Worm (Caenorhabditis elegans) whole organism, L4 larva: ENCODE results near the gene idi-1.

Experiments
- F37D6.2 ChIP-seq: sonication (generic microtip); optimal IDR thresholded peaks from 2 replicates; lab custom pipeline; 2016; ENCODE audit warnings: mild to moderate bottlenecking, missing genetic modification characterization, missing compliant biosample characterization
- F44E2.7 ChIP-seq: fragments of 200-800 bp; sonication (Bioruptor generic); IDR thresholded peaks from 2 replicates; pipeline ENCODE4 v2.1.2; 2022; ENCODE audit warnings: missing genetic modification characterization, missing compliant biosample characterization
- F49E8.2 ChIP-seq: sonication (generic microtip); optimal IDR thresholded peaks from 2 replicates; lab custom pipeline; 2016; ENCODE audit warnings: missing compliant biosample characterization, mild to moderate bottlenecking, missing genetic modification characterization, borderline replicate concordance
- T26A8.4 ChIP-seq: fragments of 200-800 bp; sonication (Bioruptor generic); IDR thresholded peaks from 2 replicates; pipeline ENCODE4 v1.3.6; 2022; ENCODE audit warnings: missing genetic modification characterization, missing compliant biosample characterization
- Y48G9A.11 ChIP-seq: fragments of 200-800 bp; sonication (Bioruptor generic); IDR thresholded peaks from 2 replicates; pipeline ENCODE4 v1.3.6; 2022; ENCODE audit warnings: missing genetic modification reagents, missing genetic modification characterization, missing compliant biosample characterization
- ZK337.2 ChIP-seq: fragments of 200-800 bp; sonication (Bioruptor generic); IDR thresholded peaks from 2 replicates; pipeline ENCODE4 v1.3.6; 2022; ENCODE audit warnings: missing genetic modification reagents, missing genetic modification characterization, missing compliant biosample characterization
- ZK546.5 ChIP-seq, 2 experiments: sonication (generic microtip); optimal IDR thresholded peaks; 2 replicates each; lab custom pipeline; 2017; ENCODE audit warnings: missing biosample characterization in 2 of 2, missing genetic modification characterization in 2 of 2
- aha-1 ChIP-seq: fragments of 150-350 bp; peaks from one replicate; lab custom pipeline; 2014; ENCODE audit warnings: missing biosample characterization, missing genetic modification characterization
- aly-2 ChIP-seq: sonication (generic microtip); optimal IDR thresholded peaks from 2 replicates; lab custom pipeline; 2018; ENCODE audit warnings: missing biosample characterization, missing genetic modification characterization
- ama-1 ChIP-seq: fragments of 150-350 bp; optimal IDR thresholded peaks from 2 replicates; lab custom pipeline; 2014; ENCODE audit warnings: inconsistent platforms, mixed read lengths
- attf-4 ChIP-seq: sonication (generic microtip); optimal IDR thresholded peaks from 3 replicates; lab custom pipeline; 2017; ENCODE audit warnings: missing biosample characterization, missing genetic modification characterization
- ceh-20 ChIP-seq: fragments of 200-800 bp; sonication (Bioruptor generic); IDR thresholded peaks from 2 replicates; pipeline ENCODE4 v1.3.6; 2022; ENCODE audit warnings: missing genetic modification reagents, missing genetic modification characterization, missing compliant biosample characterization
- ceh-28 ChIP-seq: fragments of 150-350 bp; optimal IDR thresholded peaks from 2 replicates; lab custom pipeline; 2014; ENCODE audit warnings: missing biosample characterization, missing genetic modification reagents, missing genetic modification characterization
- ceh-44 ChIP-seq: fragments of 200-800 bp; sonication (Bioruptor generic); IDR thresholded peaks from 2 replicates; pipeline ENCODE4 v1.3.6; 2022; ENCODE audit warnings: missing genetic modification reagents, missing genetic modification characterization, missing compliant biosample characterization
- ceh-62 ChIP-seq: sonication (generic microtip); optimal IDR thresholded peaks from 2 replicates; lab custom pipeline; 2017; ENCODE audit warnings: missing biosample characterization, missing genetic modification characterization
- ctbp-1 ChIP-seq: fragments of 200-800 bp; sonication (Bioruptor generic); IDR thresholded peaks from 2 replicates; pipeline ENCODE4 v1.3.6; 2022; ENCODE audit warnings: missing genetic modification reagents, missing genetic modification characterization, missing compliant biosample characterization
- daf-12 ChIP-seq: fragments of 150-350 bp; optimal IDR thresholded peaks from 2 replicates; lab custom pipeline; 2014; ENCODE audit warnings: missing biosample characterization, missing genetic modification reagents, missing genetic modification characterization
- daf-16 ChIP-seq, 3 experiments: sonication (generic microtip); optimal IDR thresholded peaks; 2 replicates each; lab custom pipeline; 2016 to 2017; ENCODE audit warnings: missing genetic modification characterization in 3 of 3, missing genetic modification reagents in 3 of 3, mild to moderate bottlenecking in 2 of 3, missing compliant biosample characterization in 2 of 3, missing biosample characterization in 1 of 3, moderate library complexity in 1 of 3
- daf-19 ChIP-seq: fragments of 200-800 bp; sonication (Bioruptor generic); conservative IDR thresholded peaks from 2 replicates; pipeline ENCODE4 v1.3.6; 2022; ENCODE audit warnings: missing genetic modification characterization, missing compliant biosample characterization
- daf-8 ChIP-seq: fragments of 200-800 bp; sonication (Bioruptor generic); IDR thresholded peaks from 2 replicates; pipeline ENCODE4 v1.3.6; 2022; ENCODE audit warnings: missing genetic modification characterization, missing compliant biosample characterization
- dmd-9 ChIP-seq: fragments of 200-800 bp; sonication (Bioruptor generic); IDR thresholded peaks from 2 replicates; pipeline ENCODE4 v1.3.6; 2022; ENCODE audit warnings: missing genetic modification reagents, missing genetic modification characterization, missing compliant biosample characterization
- duxl-1 ChIP-seq: sonication (generic microtip); optimal IDR thresholded peaks from 2 replicates; lab custom pipeline; 2016; ENCODE audit warnings: mild to moderate bottlenecking, missing genetic modification characterization, moderate library complexity, missing compliant biosample characterization; ENCODE audit not compliant: poor library complexity
- fkh-10 ChIP-seq: fragments of 150-350 bp; optimal IDR thresholded peaks from 2 replicates; lab custom pipeline; 2014; ENCODE audit warnings: missing biosample characterization, missing genetic modification reagents, missing genetic modification characterization
- gei-8 ChIP-seq: fragments of 200-800 bp; sonication (Bioruptor generic); optimal IDR thresholded peaks from 2 replicates; lab custom pipeline; 2018; ENCODE audit warnings: mild to moderate bottlenecking, missing genetic modification characterization, missing compliant biosample characterization
- hlh-11 ChIP-seq: fragments of 200-800 bp; sonication (Bioruptor generic); optimal IDR thresholded peaks from 2 replicates; lab custom pipeline; 2018; ENCODE audit warnings: mild to moderate bottlenecking, missing genetic modification characterization, missing compliant biosample characterization
- hlh-30 ChIP-seq: sonication (generic microtip); optimal IDR thresholded peaks from 2 replicates; lab custom pipeline; 2017; ENCODE audit warnings: antibody characterized with exemption, mild to moderate bottlenecking, missing genetic modification characterization, missing compliant biosample characterization; ENCODE audit not compliant: insufficient read depth
- lim-7 ChIP-seq: fragments of 200-800 bp; sonication (Bioruptor generic); IDR thresholded peaks from 2 replicates; pipeline ENCODE4 v1.3.6; 2022; ENCODE audit warnings: missing genetic modification characterization, missing compliant biosample characterization
- lin-15B ChIP-seq: fragments of 150-350 bp; sonication (generic microtip); optimal IDR thresholded peaks from 3 replicates; lab custom pipeline; 2014; ENCODE audit warnings: missing biosample characterization, missing genetic modification characterization
- lin-29 ChIP-seq: fragments of 200-800 bp; sonication (Bioruptor generic); IDR thresholded peaks from 2 replicates; pipeline ENCODE4 v1.3.6; 2022; ENCODE audit warnings: missing genetic modification reagents, missing genetic modification characterization, missing compliant biosample characterization
- lin-38 ChIP-seq: fragments of 200-800 bp; sonication (Bioruptor generic); IDR thresholded peaks from 2 replicates; pipeline ENCODE4 v1.3.6; 2022; ENCODE audit warnings: missing genetic modification reagents, missing genetic modification characterization, missing compliant biosample characterization
- lin-39 ChIP-seq: fragments of 150-350 bp; optimal IDR thresholded peaks from 2 replicates; lab custom pipeline; 2014; ENCODE audit warnings: missing biosample characterization, missing genetic modification reagents, missing genetic modification characterization
- lir-3 ChIP-seq: sonication (generic microtip); optimal IDR thresholded peaks from 2 replicates; lab custom pipeline; 2016; ENCODE audit warnings: mild to moderate bottlenecking, missing genetic modification characterization, missing compliant biosample characterization
- lsy-2 ChIP-seq, 2 experiments: fragments of 150-350 bp in 1 of 2; sonication (generic microtip) in 1 of 2; optimal IDR thresholded peaks; 2 replicates each; lab custom pipeline; 2014 to 2017; ENCODE audit warnings: missing biosample characterization in 2 of 2, missing genetic modification characterization in 2 of 2
- madf-9 ChIP-seq: fragments of 200-800 bp; sonication (Bioruptor generic); conservative IDR thresholded peaks from 2 replicates; pipeline ENCODE4 v1.3.6; 2022; ENCODE audit warnings: missing genetic modification reagents, missing genetic modification characterization, missing compliant biosample characterization
- mes-2 ChIP-seq: sonication (generic microtip); optimal IDR thresholded peaks from 2 replicates; lab custom pipeline; 2016; ENCODE audit warnings: missing genotype, mild to moderate bottlenecking, missing genetic modification characterization, missing compliant biosample characterization; ENCODE audit not compliant: poor library complexity, severe bottlenecking
- nhr-102 ChIP-seq: sonication (generic microtip); optimal IDR thresholded peaks from 2 replicates; lab custom pipeline; 2016; ENCODE audit warnings: mild to moderate bottlenecking, missing genetic modification characterization, moderate library complexity, missing compliant biosample characterization
- nhr-111 ChIP-seq: fragments of 200-800 bp; sonication (Bioruptor generic); optimal IDR thresholded peaks from 2 replicates; lab custom pipeline; 2018; ENCODE audit warnings: mild to moderate bottlenecking, missing genetic modification characterization, missing compliant biosample characterization
- nhr-237 ChIP-seq: sonication (generic microtip); optimal IDR thresholded peaks from 2 replicates; lab custom pipeline; 2017; ENCODE audit warnings: missing biosample characterization, missing genetic modification characterization
- nhr-41 ChIP-seq: fragments of 200-800 bp; sonication (Bioruptor generic); IDR thresholded peaks from 2 replicates; pipeline ENCODE4 v1.3.6; 2022; ENCODE audit warnings: missing genetic modification reagents, missing genetic modification characterization, missing compliant biosample characterization
- nhr-6 ChIP-seq: fragments of 150-350 bp; optimal IDR thresholded peaks from 2 replicates; lab custom pipeline; 2014; ENCODE audit warnings: missing biosample characterization, missing genetic modification characterization
- pha-4 ChIP-seq, 2 experiments: fragments of 150-350 bp in 1 of 2; fragments of 200-800 bp in 1 of 2; sonication (Bioruptor generic) in 1 of 2; IDR thresholded peaks in 1 of 2; optimal IDR thresholded peaks in 1 of 2; 2 replicates each; pipeline versions ENCODE4 v1.3.6 to Lab custom; 2014 to 2022; ENCODE audit warnings: missing genetic modification characterization in 2 of 2, missing genetic modification reagents in 2 of 2, missing biosample characterization in 1 of 2, missing compliant biosample characterization in 1 of 2
- saeg-2 ChIP-seq: fragments of 200-800 bp; sonication (Bioruptor generic); IDR thresholded peaks from 2 replicates; pipeline ENCODE4 v1.3.6; 2022; ENCODE audit warnings: missing genetic modification reagents, missing genetic modification characterization, missing compliant biosample characterization
- sdz-12 ChIP-seq: fragments of 200-800 bp; sonication (Bioruptor generic); optimal IDR thresholded peaks from 2 replicates; lab custom pipeline; 2018; ENCODE audit warnings: mild to moderate bottlenecking, missing genetic modification characterization, missing compliant biosample characterization
- set-16 ChIP-seq: fragments of 200-800 bp; sonication (Bioruptor generic); IDR thresholded peaks from 2 replicates; pipeline ENCODE4 v1.3.6; 2022; ENCODE audit warnings: missing genetic modification reagents, missing genetic modification characterization, missing compliant biosample characterization
- skn-1 ChIP-seq: fragments of 150-350 bp; optimal IDR thresholded peaks from 2 replicates; lab custom pipeline; 2014; ENCODE audit warnings: missing biosample characterization, missing genetic modification characterization
- snpc-4 ChIP-seq: fragments of 150-350 bp; optimal IDR thresholded peaks from 2 replicates; lab custom pipeline; 2014; ENCODE audit warnings: missing biosample characterization, missing genetic modification characterization
- spr-1 ChIP-seq: sonication (generic microtip); optimal IDR thresholded peaks from 2 replicates; lab custom pipeline; 2016; ENCODE audit warnings: mild to moderate bottlenecking, missing genetic modification characterization, missing compliant biosample characterization
- zag-1 ChIP-seq: fragments of 150-350 bp; optimal IDR thresholded peaks from 2 replicates; lab custom pipeline; 2014; ENCODE audit warnings: missing biosample characterization, missing genetic modification characterization
- ztf-11 ChIP-seq: fragments of 150-350 bp; optimal IDR thresholded peaks from 2 replicates; lab custom pipeline; 2014; ENCODE audit warnings: missing biosample characterization, missing genetic modification characterization

The idi-1 gene

DNA sequence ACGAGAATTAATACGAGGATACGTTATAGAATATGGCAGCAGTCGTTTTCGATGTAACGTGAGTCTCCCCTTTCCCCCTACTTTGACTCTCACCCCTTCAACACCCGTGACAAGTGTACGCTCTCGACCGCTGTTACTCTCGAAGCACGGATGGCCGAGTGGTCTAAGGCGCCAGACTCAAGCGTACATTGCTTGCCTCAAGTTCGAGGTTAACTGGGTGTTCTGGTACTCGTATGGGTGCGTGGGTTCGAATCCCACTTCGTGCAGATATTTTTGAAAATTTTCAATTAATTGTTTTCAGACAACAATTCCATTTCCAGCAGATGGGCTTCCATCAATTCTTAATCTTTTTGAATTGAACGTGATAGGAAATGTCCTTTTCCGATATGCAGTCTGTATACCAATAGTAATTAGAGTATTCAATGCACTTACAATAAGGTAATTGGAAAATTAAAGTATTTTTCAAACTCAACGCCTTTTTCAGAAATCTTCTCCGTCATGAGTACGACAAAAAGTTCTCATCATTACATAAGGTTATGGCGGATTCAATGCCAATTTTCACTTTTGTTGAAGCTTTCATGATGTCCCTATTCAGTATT is 18.1 kb downstream of the idi-1 start (continued):
- TF ChIP-seq lin-38 (GFP tag; lab: Robert Waterston, UW), result peak; percentile 79
- TF ChIP-seq ceh-28 (tag; lab: Kevin White, UChicago), result no peak
- TF ChIP-seq hlh-30 (tag; lab: Kevin White, UChicago), result peak; percentile 61
- no peak for TF ChIP-seq lin-29 (GFP tag; lab: Robert Waterston, UW)
- no peak for TF ChIP-seq saeg-2 (GFP tag; lab: Robert Waterston, UW)
- TF ChIP-seq nhr-102 (tag; lab: Kevin White, UChicago), result peak; percentile 51
- no peak for TF ChIP-seq lin-39 (tag; lab: Kevin White, UChicago)
- peak; percentile 71 for TF ChIP-seq ZK337.2 (GFP tag; lab: Robert Waterston, UW)
- TF ChIP-seq ceh-44 (GFP tag; lab: Robert Waterston, UW), result peak; percentile 83
- TF ChIP-seq daf-16 (GFP tag; optimal IDR thresholded peaks at IDR 0.05; lab: Kevin White, UChicago), result peak; percentile 35 to 72
- peak; percentile 52 for TF ChIP-seq daf-16 (tag; optimal IDR thresholded peaks at IDR 0.05; lab: Kevin White, UChicago)
- TF ChIP-seq set-16 (GFP tag; lab: Robert Waterston, UW), result peak; percentile 46; the same call in 1 of the 2 replicates
- TF ChIP-seq F44E2.7 (GFP tag; lab: Robert Waterston, UW), result peak; percentile 80; the same call in 1 of the 2 replicates
- peak; percentile 82 for TF ChIP-seq duxl-1
- TF ChIP-seq F37D6.2, result no peak
- no peak for TF ChIP-seq ZK546.5 (tag; optimal IDR thresholded peaks at IDR 0.05; lab: Kevin White, UChicago)
- peak; percentile 1 to 79 for TF ChIP-seq lsy-2 (tag; optimal IDR thresholded peaks at IDR 0.05; lab: Kevin White, UChicago)
- no peak for TF ChIP-seq nhr-237 (tag; lab: Kevin White, UChicago)
- no peak for TF ChIP-seq attf-4 (tag; lab: Kevin White, UChicago)
- peak; percentile 49 for TF ChIP-seq lir-3 (tag; lab: Kevin White, UChicago)
- peak; percentile 95 for TF ChIP-seq aha-1 (tag; lab: Kevin White, UChicago)
- no peak for TF ChIP-seq zag-1
- TF ChIP-seq snpc-4 (tag; lab: Kevin White, UChicago), result no peak
- TF ChIP-seq ctbp-1 (GFP tag; lab: Robert Waterston, UW), result peak; percentile 85
- TF ChIP-seq ztf-11, result no peak
- TF ChIP-seq Y48G9A.11 (GFP tag; lab: Robert Waterston, UW), result peak; percentile 69; the same call in 1 of the 2 replicates
- peak; percentile 91 for TF ChIP-seq lim-7 (GFP tag; lab: Robert Waterston, UW)
- 0 out of 2 replicates have a peak, but pooled peaks have one; percentile 36 for TF ChIP-seq daf-8
- TF ChIP-seq nhr-6 (tag; lab: Kevin White, UChicago), result peak; percentile 41
- TF ChIP-seq nhr-111 (GFP tag; lab: Kevin White, UChicago), result peak; percentile 27
- peak; percentile 2 for TF ChIP-seq F49E8.2 (tag; lab: Kevin White, UChicago)
- peak; percentile 53 for TF ChIP-seq sdz-12 (GFP tag; lab: Kevin White, UChicago)
- peak; percentile 50 for TF ChIP-seq hlh-11 (tag; lab: Kevin White, UChicago)
- peak; percentile 71 for TF ChIP-seq madf-9 (GFP tag; lab: Robert Waterston, UW)
- peak; percentile 86 for TF ChIP-seq mes-2 (tag; lab: Kevin White, UChicago)
- no peak for TF ChIP-seq daf-12 (tag; lab: Kevin White, UChicago)
- peak; percentile 42; the same call in 1 of the 2 replicates for TF ChIP-seq daf-19 (GFP tag; lab: Robert Waterston, UW)
- peak; percentile 51 for TF ChIP-seq spr-1 (tag; lab: Kevin White, UChicago)
- no peak for TF ChIP-seq lin-15B (tag; lab: Kevin White, UChicago)
- peak; percentile 85 for TF ChIP-seq ceh-20 (GFP tag; lab: Robert Waterston, UW)
- TF ChIP-seq T26A8.4 (GFP tag; lab: Robert Waterston, UW), result peak; percentile 76
- TF ChIP-seq fkh-10 (GFP tag; lab: Kevin White, UChicago), result peak; percentile 9
- TF ChIP-seq skn-1, result no peak
- TF ChIP-seq aly-2 (tag; lab: Kevin White, UChicago), result no peak
- TF ChIP-seq gei-8 (GFP tag; lab: Kevin White, UChicago), result peak; percentile 97
- no peak for TF ChIP-seq ama-1 (lab: Kevin White, UChicago)
- TF ChIP-seq nhr-41, result peak; percentile 54; the same call in 1 of the 2 replicates
- TF ChIP-seq dmd-9 (GFP tag; lab: Robert Waterston, UW), result peak; percentile 82
- no peak for TF ChIP-seq ceh-62 (tag; lab: Kevin White, UChicago)
- TF ChIP-seq pha-4 (GFP tag; IDR thresholded peaks at IDR 0.05; lab: Robert Waterston, UW), result peak; percentile 73; the same call in 1 of the 2 replicates
- no peak for TF ChIP-seq pha-4 (tag; optimal IDR thresholded peaks at IDR 0.05; lab: Kevin White, UChicago)
